Fruit fly (Drosophila melanogaster) whole organism, embryonic: ENCODE results near the gene CG3184.

Source experiments
- Antp ChIP-seq: fragments of 200-800 bp; sonication (Bioruptor generic); optimal IDR thresholded peaks from 3 replicates; lab custom pipeline; 2016; ENCODE audit warnings: missing biosample characterization, missing genetic modification characterization
- BEAF-32 ChIP-seq: fragments of 200-800 bp; sonication (Bioruptor generic); optimal IDR thresholded peaks from 3 replicates; lab custom pipeline; 2017; ENCODE audit warnings: missing biosample characterization, missing genetic modification characterization, mild to moderate bottlenecking, moderate library complexity, missing genetic modification reagents
- CG12104 ChIP-seq: fragments of 200-800 bp; sonication (Bioruptor generic); optimal IDR thresholded peaks from 3 replicates; lab custom pipeline; 2016; ENCODE audit warnings: missing biosample characterization, missing genetic modification characterization
- CG13287 ChIP-seq: fragments of 200-800 bp; sonication (Bioruptor generic); IDR thresholded peaks from 2 replicates; pipeline ENCODE4 v1.3.6; 2022; ENCODE audit warnings: missing biosample characterization, missing genetic modification characterization; ENCODE audit not compliant: partially characterized antibody
- CG14050 ChIP-seq: fragments of 200-800 bp; sonication (Bioruptor generic); IDR thresholded peaks from 3 replicates; pipeline ENCODE4 v1.3.6; 2022; ENCODE audit warnings: missing biosample characterization, missing genetic modification characterization
- CG14860 ChIP-seq: fragments of 200-800 bp; sonication (Bioruptor generic); IDR thresholded peaks from 3 replicates; pipeline ENCODE4 v1.3.6; 2022; ENCODE audit warnings: missing biosample characterization, missing genetic modification characterization; ENCODE audit not compliant: partially characterized antibody
- CG16813 ChIP-seq: fragments of 200-800 bp; sonication (Bioruptor generic); IDR thresholded peaks from 3 replicates; pipeline ENCODE4 v1.3.6; 2022; ENCODE audit warnings: missing biosample characterization, missing genetic modification characterization; ENCODE audit not compliant: partially characterized antibody
- CG17186 ChIP-seq: fragments of 200-800 bp; sonication (Bioruptor generic); optimal IDR thresholded peaks from 3 replicates; lab custom pipeline; 2017; ENCODE audit warnings: missing biosample characterization, missing genetic modification reagents, missing genetic modification characterization
- CG18011 ChIP-seq: fragments of 200-800 bp; sonication (Bioruptor generic); optimal IDR thresholded peaks from 2 replicates; lab custom pipeline; 2017; ENCODE audit warnings: missing biosample characterization, missing genetic modification characterization, mild to moderate bottlenecking, moderate library complexity, missing genotype
- CG2116 ChIP-seq: fragments of 200-800 bp; sonication (Bioruptor generic); optimal IDR thresholded peaks from 3 replicates; lab custom pipeline; 2018; ENCODE audit warnings: missing biosample characterization, mild to moderate bottlenecking, missing genetic modification characterization
- CG3407 ChIP-seq: fragments of 200-800 bp; sonication (Bioruptor generic); optimal IDR thresholded peaks from 2 replicates; lab custom pipeline; 2018; ENCODE audit warnings: missing biosample characterization, mild to moderate bottlenecking, missing genetic modification characterization
- CG3995 ChIP-seq: fragments of 200-800 bp; sonication (Bioruptor generic); optimal IDR thresholded peaks from 3 replicates; lab custom pipeline; 2016; ENCODE audit warnings: missing biosample characterization, missing genetic modification characterization
- CG7963 ChIP-seq: fragments of 200-800 bp; sonication (Bioruptor generic); IDR thresholded peaks from 3 replicates; pipeline ENCODE4 v1.3.6; 2022; ENCODE audit warnings: missing biosample characterization, missing genetic modification characterization; ENCODE audit not compliant: partially characterized antibody
- CG9609 ChIP-seq: fragments of 200-800 bp; sonication (Bioruptor generic); optimal IDR thresholded peaks from 3 replicates; lab custom pipeline; 2016; ENCODE audit warnings: missing biosample characterization, missing genetic modification characterization
- Dll ChIP-seq: fragments of 200-800 bp; sonication (Bioruptor generic); IDR thresholded peaks from 4 replicates; pipeline ENCODE4 v1.3.6; 2022; ENCODE audit warnings: missing biosample characterization, missing genetic modification characterization; ENCODE audit not compliant: partially characterized antibody
- Doc3 ChIP-seq: fragments of 200-800 bp; sonication (Bioruptor generic); IDR thresholded peaks from 3 replicates; pipeline ENCODE4 v1.3.6; 2022; ENCODE audit warnings: missing biosample characterization, missing genetic modification characterization; ENCODE audit not compliant: partially characterized antibody
- Dref ChIP-seq: fragments of 200-800 bp; sonication (Bioruptor generic); IDR thresholded peaks from 2 replicates; pipeline ENCODE4 v1.3.6; 2022; ENCODE audit warnings: missing biosample characterization, missing genetic modification characterization
- E2f2 ChIP-seq: fragments of 200-800 bp; sonication (Bioruptor generic); IDR thresholded peaks from 2 replicates; pipeline ENCODE4 v1.3.6; 2022; ENCODE audit warnings: missing biosample characterization, missing genetic modification characterization
- Ets97D ChIP-seq: fragments of 200-800 bp; sonication (Bioruptor generic); optimal IDR thresholded peaks from 3 replicates; lab custom pipeline; 2016; ENCODE audit warnings: missing biosample characterization, missing genetic modification characterization
- Myb ChIP-seq: fragments of 200-800 bp; sonication (Bioruptor generic); optimal IDR thresholded peaks from 2 replicates; lab custom pipeline; 2016; ENCODE audit warnings: missing biosample characterization, missing genetic modification characterization
- NC2β ChIP-seq: fragments of 200-800 bp; sonication (Bioruptor generic); optimal IDR thresholded peaks from 2 replicates; lab custom pipeline; 2016; ENCODE audit warnings: missing biosample characterization, missing genetic modification characterization
- Opbp ChIP-seq: fragments of 200-800 bp; sonication (Bioruptor generic); IDR thresholded peaks from 3 replicates; pipeline ENCODE4 v1.3.6; 2022; ENCODE audit warnings: missing biosample characterization, missing genetic modification characterization; ENCODE audit not compliant: partially characterized antibody
- Poxn ChIP-seq: fragments of 200-800 bp; sonication (Bioruptor generic); IDR thresholded peaks from 2 replicates; pipeline ENCODE4 v1.3.6; 2022; ENCODE audit warnings: missing biosample characterization, missing genetic modification characterization
- Sry-δ ChIP-seq: fragments of 200-800 bp; sonication (Bioruptor generic); optimal IDR thresholded peaks from 2 replicates; lab custom pipeline; 2016; ENCODE audit warnings: missing biosample characterization, missing genetic modification characterization
- amos ChIP-seq: fragments of 200-800 bp; sonication (Bioruptor generic); IDR thresholded peaks from 2 replicates; pipeline ENCODE4 v1.3.6; 2022; ENCODE audit warnings: missing biosample characterization, missing genetic modification characterization; ENCODE audit not compliant: partially characterized antibody
- ato ChIP-seq: fragments of 200-800 bp; sonication (Bioruptor generic); IDR thresholded peaks from 2 replicates; pipeline ENCODE4 v1.3.6; 2022; ENCODE audit warnings: missing biosample characterization, missing genetic modification characterization; ENCODE audit not compliant: partially characterized antibody
- bbx ChIP-seq: fragments of 200-800 bp; sonication (Bioruptor generic); IDR thresholded peaks from 2 replicates; pipeline ENCODE4 v1.3.6; 2022; ENCODE audit warnings: missing biosample characterization, missing genetic modification characterization; ENCODE audit not compliant: partially characterized antibody
- bsh ChIP-seq, 2 experiments: fragments of 200-800 bp; sonication (Bioruptor generic); optimal IDR thresholded peaks; 2 replicates each; lab custom pipeline; 2017 to 2018; ENCODE audit warnings: mild to moderate bottlenecking in 2 of 2, missing biosample characterization in 2 of 2, missing genetic modification characterization in 2 of 2, moderate library complexity in 1 of 2
- btn ChIP-seq: fragments of 200-800 bp; sonication (Bioruptor generic); optimal IDR thresholded peaks from 2 replicates; lab custom pipeline; 2016; ENCODE audit warnings: missing biosample characterization, missing genetic modification characterization
- dm ChIP-seq: fragments of 200-800 bp; sonication (Bioruptor generic); optimal IDR thresholded peaks from 3 replicates; lab custom pipeline; 2016; ENCODE audit warnings: missing biosample characterization, missing genetic modification characterization
- fd64A ChIP-seq: fragments of 200-800 bp; sonication (Bioruptor generic); optimal IDR thresholded peaks from 3 replicates; lab custom pipeline; 2018; ENCODE audit warnings: missing biosample characterization, mild to moderate bottlenecking, missing genetic modification characterization
- hb ChIP-seq: fragments of 200-800 bp; sonication (Bioruptor generic); IDR thresholded peaks from 3 replicates; pipeline ENCODE4 v1.3.6; 2022; ENCODE audit warnings: missing biosample characterization, missing genetic modification characterization; ENCODE audit not compliant: partially characterized antibody
- hbn ChIP-seq: fragments of 200-800 bp; sonication (Bioruptor generic); IDR thresholded peaks from 2 replicates; pipeline ENCODE4 v1.3.6; 2022; ENCODE audit warnings: missing biosample characterization, missing genetic modification characterization; ENCODE audit not compliant: partially characterized antibody
- insv ChIP-seq, 2 experiments: fragments of 200-800 bp; sonication (Bioruptor generic); optimal IDR thresholded peaks; 3 replicates each; lab custom pipeline; 2016 to 2018; ENCODE audit warnings: missing biosample characterization in 2 of 2, missing genetic modification characterization in 2 of 2
- nerfin-2 ChIP-seq: fragments of 200-800 bp; sonication (Bioruptor generic); IDR thresholded peaks from 2 replicates; pipeline ENCODE4 v1.3.6; 2022; ENCODE audit warnings: missing biosample characterization, missing genetic modification characterization; ENCODE audit not compliant: partially characterized antibody
- pho ChIP-seq: fragments of 200-800 bp; sonication (Bioruptor generic); optimal IDR thresholded peaks from 2 replicates; lab custom pipeline; 2016; ENCODE audit warnings: missing biosample characterization, missing genetic modification characterization
- pzg ChIP-seq: fragments of 200-800 bp; sonication (Bioruptor generic); optimal IDR thresholded peaks from 3 replicates; lab custom pipeline; 2018; ENCODE audit warnings: missing biosample characterization, mild to moderate bottlenecking, missing genetic modification characterization, moderate library complexity
- row ChIP-seq: fragments of 200-800 bp; sonication (Bioruptor generic); IDR thresholded peaks from 3 replicates; pipeline ENCODE4 v1.3.6; 2022; ENCODE audit warnings: missing biosample characterization, missing genetic modification characterization
- schlank ChIP-seq: fragments of 200-800 bp; sonication (Bioruptor generic); optimal IDR thresholded peaks from 2 replicates; lab custom pipeline; 2018; ENCODE audit warnings: missing biosample characterization, mild to moderate bottlenecking, missing genetic modification characterization
- sens ChIP-seq: fragments of 200-800 bp; sonication (Bioruptor generic); peaks from one replicate; lab custom pipeline; 2016; ENCODE audit warnings: missing biosample characterization, missing genetic modification characterization
- sr ChIP-seq: fragments of 200-800 bp; sonication (Bioruptor generic); IDR thresholded peaks from 3 replicates; pipeline ENCODE4 v1.3.6; 2022; ENCODE audit warnings: missing biosample characterization, missing genetic modification characterization
- stwl ChIP-seq: fragments of 200-800 bp; sonication (Bioruptor generic); optimal IDR thresholded peaks from 3 replicates; lab custom pipeline; 2018; ENCODE audit warnings: missing biosample characterization, mild to moderate bottlenecking, missing genetic modification characterization, moderate library complexity
- tna ChIP-seq: fragments of 200-800 bp; sonication (Bioruptor generic); IDR thresholded peaks from 2 replicates; pipeline ENCODE4 v1.3.6; 2022; ENCODE audit warnings: missing biosample characterization, missing genetic modification characterization; ENCODE audit not compliant: partially characterized antibody
- vnd ChIP-seq: fragments of 200-800 bp; sonication (Bioruptor generic); IDR thresholded peaks from 3 replicates; pipeline ENCODE4 v1.3.6; 2022; ENCODE audit warnings: missing biosample characterization, missing genetic modification characterization; ENCODE audit not compliant: partially characterized antibody
- zen2 ChIP-seq: fragments of 200-800 bp; sonication (Bioruptor generic); IDR thresholded peaks from 3 replicates; pipeline ENCODE4 v1.3.6; 2022; ENCODE audit warnings: missing biosample characterization, missing genetic modification characterization; ENCODE audit not compliant: partially characterized antibody

Gene CG3184

DNA sequence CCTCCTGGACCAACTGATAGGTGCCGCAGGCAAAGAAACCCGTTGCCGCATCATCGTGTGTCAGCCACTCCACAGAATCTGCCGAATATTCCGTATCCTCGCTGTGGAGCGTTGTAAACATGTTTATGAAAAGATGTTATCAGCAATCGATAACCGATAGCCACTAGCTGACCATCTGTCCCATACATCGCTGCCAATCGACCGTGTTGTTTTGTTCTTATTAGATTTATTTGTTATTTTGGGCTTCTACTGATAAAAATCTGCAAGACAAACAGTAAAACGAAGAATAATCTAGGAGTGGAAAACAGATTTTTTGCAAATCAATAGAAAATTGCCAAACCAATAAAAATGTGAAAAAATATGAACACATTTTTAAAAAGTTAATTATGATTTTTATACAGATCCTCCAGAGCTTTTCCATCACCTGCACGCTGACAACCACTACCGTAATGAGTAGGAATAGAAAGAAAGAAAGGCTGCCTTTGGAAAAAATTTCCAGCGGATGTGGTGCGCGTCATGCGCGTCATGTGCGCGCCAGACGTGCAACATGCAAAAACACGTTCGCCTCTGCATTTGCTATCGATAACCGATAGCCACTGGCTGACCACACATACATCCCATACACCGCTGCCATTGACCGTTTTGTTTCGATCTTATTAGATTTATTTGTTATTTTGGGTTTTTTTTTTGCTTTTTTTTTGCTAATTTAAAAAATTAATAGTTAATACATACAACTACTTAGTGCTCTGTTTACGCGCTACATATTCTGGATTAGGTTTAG lies at the start of gene CG3184:
Gene CG3184 (minus strand): TSS at position 155 of the 781 bp plus-strand sequence.
- TF ChIP-seq CG3407 (GFP tag; lab: Kevin White, UChicago) (no peak), CG3995 (GFP tag; lab: Kevin White, UChicago) (no peak), E2f2 (0 out of 2 replicates have a peak, but pooled peaks have one; percentile 22), Dll (GFP tag; lab: Robert Waterston, UW) (peak; percentile 29; the same call in 1 of the 4 replicates), NC2β (GFP tag; lab: Kevin White, UChicago) (no peak), CG16813 (GFP tag; lab: Robert Waterston, UW) (peak; percentile 45; the same call in 2 of the 3 replicates), CG14860 (peak; percentile 39; the same call in 2 of the 3 replicates), hb (peak; percentile 43; the same call in 1 of the 3 replicates), stwl (tag; lab: Kevin White, UChicago) (peak; percentile 30), pzg (peak; percentile 2), bsh (GFP tag; optimal IDR thresholded peaks at IDR 0.05; lab: Kevin White, UChicago) (no peak), pho (GFP tag; lab: Kevin White, UChicago) (no peak), tna (GFP tag; lab: Robert Waterston, UW) (peak; percentile 49), fd64A (GFP tag; lab: Kevin White, UChicago) (no peak), CG9609 (GFP tag; lab: Kevin White, UChicago) (no peak), Sry-δ (GFP tag; lab: Kevin White, UChicago) (peak; percentile 23), nerfin-2 (GFP tag; lab: Robert Waterston, UW) (peak; percentile 67; the same call in 1 of the 2 replicates), CG2116 (GFP tag; lab: Kevin White, UChicago) (peak; percentile 87), schlank (no peak), CG14050 (no peak), Dref (GFP tag; lab: Robert Waterston, UW) (peak; percentile 59), CG12104 (GFP tag; lab: Kevin White, UChicago) (no peak), Poxn (no peak), CG7963 (peak; percentile 61; the same call in 1 of the 3 replicates), CG13287 (peak; percentile 25), zen2 (GFP tag; lab: Robert Waterston, UW) (0 out of 3 replicates have a peak, but pooled peaks have one; percentile 24), row (GFP tag; lab: Robert Waterston, UW) (0 out of 3 replicates have a peak, but pooled peaks have one; percentile 13), sr (GFP tag; lab: Robert Waterston, UW) (0 out of 3 replicates have a peak, but pooled peaks have one; percentile 25), btn (GFP tag; lab: Kevin White, UChicago) (no peak), BEAF-32 (GFP tag; lab: Kevin White, UChicago) (peak; percentile 20), insv (GFP tag; optimal IDR thresholded peaks at IDR 0.05; lab: Kevin White, UChicago) (peak in 1 of 2 experiments; percentile 76), ato (GFP tag; lab: Robert Waterston, UW) (peak; percentile 72), Doc3 (GFP tag; lab: Robert Waterston, UW) (0 out of 3 replicates have a peak, but pooled peaks have one; percentile 33), Opbp (peak; percentile 30; the same call in 2 of the 3 replicates), sens (peak; percentile 30), bbx (GFP tag; lab: Robert Waterston, UW) (peak; percentile 57), Antp (GFP tag; lab: Kevin White, UChicago) (no peak), dm (peak; percentile 56), hbn (peak; percentile 40; the same call in 1 of the 2 replicates), CG17186 (GFP tag; lab: Kevin White, UChicago) (no peak), Myb (GFP tag; lab: Kevin White, UChicago) (peak; percentile 40), Ets97D (GFP tag; lab: Kevin White, UChicago) (peak; percentile 37), amos (GFP tag; lab: Robert Waterston, UW) (peak; percentile 35; the same call in 1 of the 2 replicates), vnd (GFP tag; lab: Robert Waterston, UW) (peak; percentile 57), CG18011 (GFP tag; lab: Kevin White, UChicago) (no peak)
